Worm (Caenorhabditis elegans) whole organism, late embryonic: Measurements from ENCODE around the gene zzz-1.
A peak's percentile ranks its signal among the peaks of the same experiment; 100 is the strongest.

ENCODE experiments used
- C08G9.2 ChIP-seq: sonication (generic microtip); optimal IDR thresholded peaks from 2 replicates; lab custom pipeline; 2016; ENCODE audit warnings: mild to moderate bottlenecking, missing genetic modification characterization, moderate library complexity, missing compliant biosample characterization
- F13H6.1 ChIP-seq: sonication (generic microtip); optimal IDR thresholded peaks from 2 replicates; lab custom pipeline; 2016; ENCODE audit warnings: missing genetic modification characterization, missing compliant biosample characterization
- K02D7.2 ChIP-seq: sonication (generic microtip); optimal IDR thresholded peaks from 2 replicates; lab custom pipeline; 2017; ENCODE audit warnings: mild to moderate bottlenecking, missing genetic modification characterization, missing compliant biosample characterization
- ceh-14 ChIP-seq: sonication (generic microtip); optimal IDR thresholded peaks from 2 replicates; lab custom pipeline; 2016; ENCODE audit warnings: missing genotype, missing genetic modification characterization, missing compliant biosample characterization
- ceh-18 ChIP-seq: sonication (generic microtip); optimal IDR thresholded peaks from 2 replicates; lab custom pipeline; 2016; ENCODE audit warnings: missing genetic modification characterization, missing compliant biosample characterization
- ceh-19 ChIP-seq: fragments of 200-800 bp; sonication (Bioruptor generic); optimal IDR thresholded peaks from 2 replicates; lab custom pipeline; 2018; ENCODE audit warnings: mild to moderate bottlenecking, missing genetic modification characterization, missing compliant biosample characterization
- ceh-2 ChIP-seq: sonication (generic microtip); optimal IDR thresholded peaks from 2 replicates; lab custom pipeline; 2016; ENCODE audit warnings: missing genotype, missing genetic modification characterization, missing compliant biosample characterization
- ceh-24 ChIP-seq: sonication (generic microtip); optimal IDR thresholded peaks from 2 replicates; lab custom pipeline; 2016; ENCODE audit warnings: mild to moderate bottlenecking, missing genetic modification characterization, missing compliant biosample characterization
- ceh-30 ChIP-seq: fragments of 150-350 bp; optimal IDR thresholded peaks from 2 replicates; lab custom pipeline; 2014; ENCODE audit warnings: missing biosample characterization, missing genetic modification characterization
- ceh-31 ChIP-seq: sonication (generic microtip); optimal IDR thresholded peaks from 2 replicates; lab custom pipeline; 2016; ENCODE audit warnings: missing genetic modification characterization, missing compliant biosample characterization
- ceh-34 ChIP-seq: sonication (generic microtip); optimal IDR thresholded peaks from 2 replicates; lab custom pipeline; 2016; ENCODE audit warnings: mild to moderate bottlenecking, missing genetic modification characterization, missing compliant biosample characterization
- ceh-48 ChIP-seq: sonication (generic microtip); optimal IDR thresholded peaks from 2 replicates; lab custom pipeline; 2016; ENCODE audit warnings: missing genetic modification characterization, inconsistent platforms, missing compliant biosample characterization
- dmd-4 ChIP-seq: sonication (generic microtip); optimal IDR thresholded peaks from 2 replicates; lab custom pipeline; 2016; ENCODE audit warnings: borderline replicate concordance, missing genetic modification characterization, missing compliant biosample characterization
- hlh-15 ChIP-seq: sonication (generic microtip); optimal IDR thresholded peaks from 2 replicates; lab custom pipeline; 2016; ENCODE audit warnings: missing genetic modification characterization, missing compliant biosample characterization
- hlh-30 ChIP-seq: sonication (generic microtip); optimal IDR thresholded peaks from 2 replicates; lab custom pipeline; 2017; ENCODE audit warnings: antibody characterized with exemption, missing genetic modification characterization, missing compliant biosample characterization; ENCODE audit not compliant: insufficient read depth
- hlh-8 ChIP-seq: sonication (generic microtip); optimal IDR thresholded peaks from 2 replicates; lab custom pipeline; 2016; ENCODE audit warnings: missing genotype, missing genetic modification characterization, missing compliant biosample characterization
- madf-2 ChIP-seq: sonication (generic microtip); optimal IDR thresholded peaks from 2 replicates; lab custom pipeline; 2017; ENCODE audit warnings: missing genetic modification characterization, missing compliant biosample characterization
- nfya-1 ChIP-seq: sonication (generic microtip); optimal IDR thresholded peaks from 2 replicates; lab custom pipeline; 2017; ENCODE audit warnings: missing genetic modification characterization, mild to moderate bottlenecking, missing compliant biosample characterization, antibody characterized with exemption, moderate library complexity
- npax-4 ChIP-seq: sonication (generic microtip); optimal IDR thresholded peaks from 2 replicates; lab custom pipeline; 2016; ENCODE audit warnings: missing genetic modification characterization, missing compliant biosample characterization
- pros-1 ChIP-seq: fragments of 150-350 bp; optimal IDR thresholded peaks from 2 replicates; lab custom pipeline; 2014; ENCODE audit warnings: missing biosample characterization, missing genetic modification reagents, missing genetic modification characterization
- ref-2 ChIP-seq: sonication (generic microtip); optimal IDR thresholded peaks from 2 replicates; lab custom pipeline; 2016; ENCODE audit warnings: missing genetic modification characterization, missing compliant biosample characterization
- rnt-1 ChIP-seq: sonication (generic microtip); optimal IDR thresholded peaks from 2 replicates; lab custom pipeline; 2016; ENCODE audit warnings: missing genetic modification characterization, missing compliant biosample characterization
- sox-2 ChIP-seq: fragments of 200-800 bp; sonication (Bioruptor generic); IDR thresholded peaks from 2 replicates; pipeline ENCODE4 v1.3.6; 2022; ENCODE audit warnings: missing genetic modification reagents, missing genetic modification characterization, missing compliant biosample characterization
- syd-9 ChIP-seq: sonication (generic microtip); optimal IDR thresholded peaks from 2 replicates; lab custom pipeline; 2016; ENCODE audit warnings: mild to moderate bottlenecking, missing genetic modification characterization, moderate library complexity, missing compliant biosample characterization
- tbx-2 ChIP-seq: sonication (generic microtip); optimal IDR thresholded peaks from 2 replicates; lab custom pipeline; 2016; ENCODE audit warnings: missing genetic modification characterization, missing compliant biosample characterization
- tbx-7 ChIP-seq: sonication (generic microtip); optimal IDR thresholded peaks from 2 replicates; lab custom pipeline; 2016; ENCODE audit warnings: missing genotype, missing genetic modification characterization, missing compliant biosample characterization
- unc-42 ChIP-seq: sonication (generic microtip); optimal IDR thresholded peaks from 2 replicates; lab custom pipeline; 2016; ENCODE audit warnings: missing genotype, missing genetic modification characterization, missing compliant biosample characterization
- unc-55 ChIP-seq: sonication (generic microtip); optimal IDR thresholded peaks from 2 replicates; lab custom pipeline; 2017; ENCODE audit warnings: missing biosample characterization, missing genetic modification reagents, missing genetic modification characterization
- unc-86 ChIP-seq: sonication (generic microtip); optimal IDR thresholded peaks from 2 replicates; lab custom pipeline; 2016; ENCODE audit warnings: missing genetic modification characterization, missing compliant biosample characterization
- ztf-16 ChIP-seq: sonication (generic microtip); optimal IDR thresholded peaks from 2 replicates; lab custom pipeline; 2017; ENCODE audit warnings: missing genetic modification characterization, missing compliant biosample characterization

zzz-1 gene

DNA sequence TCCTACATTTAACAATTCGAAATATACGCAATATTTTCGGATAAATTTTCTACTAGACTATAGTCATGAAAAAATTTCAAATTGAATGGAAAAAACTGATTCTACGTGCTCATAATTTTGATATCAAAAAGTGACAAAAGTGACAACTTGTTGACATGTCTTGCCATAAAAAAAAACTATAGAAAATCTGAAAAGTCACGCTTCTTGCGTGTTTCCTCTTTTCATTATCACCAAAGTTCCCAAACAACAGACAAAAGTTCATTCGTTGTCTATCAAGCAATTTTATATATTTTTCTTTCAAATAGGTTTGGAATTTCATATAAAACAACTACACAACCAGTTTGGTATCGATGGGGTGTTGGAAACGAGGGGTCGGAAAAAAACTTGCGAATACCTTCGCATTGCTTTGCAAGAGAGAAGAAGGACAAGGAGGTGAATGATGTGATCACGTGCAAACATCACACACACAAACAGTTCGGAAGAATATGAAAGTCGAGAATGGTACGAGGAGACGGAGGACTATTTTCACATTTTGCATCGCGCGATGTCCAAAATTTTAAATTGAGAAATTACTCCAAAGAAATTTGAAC, 49.8 kb downstream of the zzz-1 start:
- TF ChIP-seq dmd-4 (tag; lab: Kevin White, UChicago): no peak
- peak; percentile 1 for TF ChIP-seq hlh-30 (tag; lab: Kevin White, UChicago)

DNA sequence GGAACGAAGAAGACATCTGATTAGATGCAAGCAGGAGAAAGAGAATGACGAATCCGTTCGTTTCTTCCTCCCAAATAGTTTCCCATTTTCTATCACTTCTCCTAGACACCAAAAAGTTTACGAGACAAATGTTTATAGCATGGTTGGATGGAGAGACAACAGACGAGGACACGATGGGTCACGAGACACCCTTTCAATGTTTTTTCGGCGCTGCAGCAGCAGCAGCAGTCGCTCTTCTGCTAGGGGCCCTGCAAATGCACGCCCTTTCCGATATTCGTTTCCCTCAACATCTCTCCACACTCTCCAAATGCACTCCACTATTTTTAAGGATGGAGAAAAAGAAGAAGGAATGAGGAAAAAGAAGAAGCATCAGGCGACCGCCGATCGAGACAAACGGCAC, 50.6 kb downstream of the zzz-1 start:
- TF ChIP-seq ceh-34 (tag; lab: Kevin White, UChicago) (peak; percentile 72), ref-2 (tag; lab: Kevin White, UChicago) (peak; percentile 25), pros-1 (peak; percentile 41), C08G9.2 (tag; lab: Kevin White, UChicago) (no peak), hlh-30 (tag; lab: Kevin White, UChicago) (peak; percentile 71), unc-55 (GFP tag; lab: Kevin White, UChicago) (peak; percentile 67), ceh-18 (tag; lab: Kevin White, UChicago) (peak; percentile 96), hlh-15 (tag; lab: Kevin White, UChicago) (no peak), ztf-16 (no peak), ceh-48 (tag; lab: Kevin White, UChicago) (peak; percentile 32), ceh-19 (peak; percentile 22), unc-42 (peak; percentile 81), syd-9 (tag; lab: Kevin White, UChicago) (peak; percentile 3), ceh-14 (tag; lab: Kevin White, UChicago) (peak; percentile 21), madf-2 (tag; lab: Kevin White, UChicago) (no peak), F13H6.1 (peak; percentile 37), nfya-1 (tag; lab: Kevin White, UChicago) (peak; percentile 57), hlh-8 (tag; lab: Kevin White, UChicago) (peak; percentile 27), tbx-2 (peak; percentile 74), rnt-1 (tag; lab: Kevin White, UChicago) (peak; percentile 51), unc-86 (tag; lab: Kevin White, UChicago) (peak; percentile 11), dmd-4 (tag; lab: Kevin White, UChicago) (peak; percentile 60), ceh-31 (peak; percentile 73), ceh-24 (tag; lab: Kevin White, UChicago) (no peak)

DNA sequence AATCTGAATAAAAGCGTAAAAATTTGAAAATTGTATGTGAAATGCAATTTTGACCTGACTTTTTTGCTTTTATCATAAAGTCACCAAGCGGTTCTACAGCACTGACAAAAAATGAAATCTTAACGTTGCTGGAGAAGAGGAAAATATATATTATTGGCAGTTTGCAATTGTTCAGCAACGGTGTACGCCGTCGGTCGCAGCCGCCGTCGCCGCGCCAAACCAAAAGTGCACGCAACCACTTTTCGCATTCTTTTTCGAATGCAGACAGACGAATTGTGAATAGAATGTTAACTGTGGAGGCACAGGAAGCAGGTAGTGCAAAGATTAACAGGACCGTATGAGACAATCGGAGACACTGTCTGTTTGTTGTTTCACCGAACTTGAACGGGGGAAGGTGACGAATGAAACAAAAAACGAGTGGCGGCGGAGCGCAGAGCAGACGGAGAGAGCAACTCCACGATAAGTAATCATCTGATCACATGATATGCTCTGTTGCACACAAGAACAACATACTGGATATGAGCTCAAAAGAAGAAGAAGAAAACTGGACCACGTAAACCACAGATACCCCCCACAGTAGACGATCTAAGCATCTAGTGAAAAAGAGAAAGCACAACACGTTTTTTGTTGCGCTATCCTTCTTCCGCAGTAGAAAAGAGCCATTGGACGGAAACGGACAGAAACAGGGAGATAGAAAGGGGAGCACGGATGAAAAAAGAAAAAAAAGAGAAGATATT, 51.9 kb downstream of the zzz-1 start:
- TF ChIP-seq ceh-34 (tag; lab: Kevin White, UChicago) (no peak), ceh-2 (tag; lab: Kevin White, UChicago) (no peak), ceh-18 (tag; lab: Kevin White, UChicago) (peak; percentile 45), ref-2 (tag; lab: Kevin White, UChicago) (no peak), npax-4 (no peak), ceh-30 (tag; lab: Kevin White, UChicago) (no peak), ceh-48 (tag; lab: Kevin White, UChicago) (no peak), sox-2 (no peak), unc-42 (peak; percentile 29), F13H6.1 (no peak), K02D7.2 (peak; percentile 21), hlh-30 (tag; lab: Kevin White, UChicago) (peak; percentile 27), tbx-7 (tag; lab: Kevin White, UChicago) (no peak), syd-9 (tag; lab: Kevin White, UChicago) (no peak), hlh-8 (tag; lab: Kevin White, UChicago) (no peak)
